Worm (Caenorhabditis elegans): ENCODE results near the gene arp-6.

arp-6 gene

DNA sequence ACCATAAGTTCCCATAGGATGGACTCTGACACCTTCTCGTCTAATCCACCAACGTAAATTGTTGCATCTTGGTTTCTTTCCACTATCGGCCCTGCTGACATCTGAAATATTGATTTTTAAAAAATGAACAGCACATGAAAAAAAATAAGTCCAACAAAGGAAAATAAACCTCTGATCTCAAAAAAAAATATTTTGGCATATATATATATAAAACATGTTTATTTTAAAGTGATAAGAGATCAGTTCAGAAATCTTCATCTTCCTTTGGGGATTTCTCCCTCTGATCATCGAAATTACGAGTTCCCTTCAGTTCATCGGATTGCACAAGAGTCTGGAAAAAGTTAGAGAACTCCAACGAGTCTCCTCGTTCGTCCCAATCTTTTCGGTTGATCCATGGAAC is 1.5 kb downstream of the arp-6 start, which contains the start of gene sap-49:
Gene sap-49 (minus strand): TSS at position 101 of the 400 bp plus-strand sequence.
- TF ChIP-seq F23B12.7 (tag; optimal IDR thresholded peaks at IDR 0.05; ENCODE audit: insufficient read depth) (no peak), madf-6 (GFP tag; IDR thresholded peaks at IDR 0.05) (no peak), ztf-6 (GFP tag; IDR thresholded peaks at IDR 0.05) (no peak), repo-1 (tag; optimal IDR thresholded peaks at IDR 0.05) (no peak), K11D2.4 (GFP tag; IDR thresholded peaks at IDR 0.05) (no peak), lsy-27 (tag; optimal IDR thresholded peaks at IDR 0.05; ENCODE audit: borderline replicate concordance, insufficient read depth) (no peak), rec-8 (tag; optimal IDR thresholded peaks at IDR 0.05) (no peak), Y67H2A.10 (GFP tag; conservative IDR thresholded peaks at IDR 0.05) (no peak), hmg-20 (GFP tag; IDR thresholded peaks at IDR 0.05) (no peak), ceh-91 (GFP tag; IDR thresholded peaks at IDR 0.05) (no peak), atf-7 (tag; optimal IDR thresholded peaks at IDR 0.05) (no peak), mcd-1 (GFP tag; IDR thresholded peaks at IDR 0.05) (no peak), F33H1.4 (GFP tag; IDR thresholded peaks at IDR 0.05) (no peak), C06A6.2 (GFP tag; conservative IDR thresholded peaks at IDR 0.05) (no peak), bed-1 (GFP tag; IDR thresholded peaks at IDR 0.05) (no peak), let-526 (GFP tag; IDR thresholded peaks at IDR 0.05) (no peak), attf-5 (GFP tag; optimal IDR thresholded peaks at IDR 0.05) (no peak), unc-62 (GFP tag; optimal IDR thresholded peaks at IDR 0.05) (no peak)

DNA sequence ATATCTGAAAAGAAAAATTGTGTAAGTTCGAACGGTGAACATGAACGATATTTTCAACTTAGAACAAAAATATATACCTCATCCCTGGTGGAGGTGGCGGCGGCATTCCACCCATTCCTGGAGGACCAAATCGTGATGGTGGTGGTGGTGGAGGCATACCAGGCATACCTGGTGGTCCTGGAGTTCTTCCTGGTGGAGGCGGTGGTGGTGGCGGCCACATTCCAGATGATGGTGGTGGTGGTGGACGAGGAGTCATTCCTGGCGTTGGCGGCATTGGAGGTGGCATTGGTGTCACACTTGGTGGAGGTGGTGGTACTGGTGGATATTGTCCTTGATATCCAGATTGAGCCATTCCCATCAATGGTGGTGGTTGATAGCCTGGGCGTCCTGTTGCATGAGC is 2.5 kb downstream of the arp-6 start:
- TF ChIP-seq lsl-1 (GFP tag; optimal IDR thresholded peaks at IDR 0.05) (no peak), zim-3 (tag; optimal IDR thresholded peaks at IDR 0.05) (peak; percentile 7), B0336.3 (GFP tag; IDR thresholded peaks at IDR 0.05) (no peak), B0035.1 (tag; optimal IDR thresholded peaks at IDR 0.05) (no peak), hsf-1 (GFP tag; IDR thresholded peaks at IDR 0.05) (no peak), lin-26 (GFP tag; IDR thresholded peaks at IDR 0.05) (no peak), mes-4 (tag; optimal IDR thresholded peaks at IDR 0.05) (no peak), egrh-3 (GFP tag; IDR thresholded peaks at IDR 0.05) (peak; percentile 7; the same call in 1 of the 2 replicates), madf-8 (GFP tag; conservative IDR thresholded peaks at IDR 0.05) (no peak), dpff-1 (tag; optimal IDR thresholded peaks at IDR 0.05) (no peak), zfh-2 (GFP tag; conservative IDR thresholded peaks at IDR 0.05) (peak; percentile 74)

DNA sequence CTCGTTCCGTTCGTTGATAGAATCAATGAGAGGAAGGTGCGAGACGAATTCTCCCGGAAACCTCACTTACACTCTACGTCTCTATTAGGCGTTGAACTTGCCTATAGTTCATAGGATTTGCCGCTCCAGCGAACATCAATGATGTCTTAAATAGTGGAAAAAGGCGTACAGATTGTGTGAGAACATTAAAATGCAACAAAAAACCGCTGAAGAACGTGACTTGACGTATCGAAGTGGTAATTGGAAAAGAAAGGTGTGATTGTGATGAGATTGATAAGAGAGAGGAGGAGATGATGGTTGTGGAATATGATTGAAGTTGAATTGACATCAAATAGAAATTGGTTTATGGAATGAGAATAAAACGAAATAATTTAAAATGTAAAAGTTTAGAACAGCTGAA is 3.1 kb downstream of the arp-6 start:
- TF ChIP-seq attf-5 (GFP tag; optimal IDR thresholded peaks at IDR 0.05) (peak; percentile 49), ztf-3 (GFP tag; optimal IDR thresholded peaks at IDR 0.05) (no peak), lag-1 (GFP tag; IDR thresholded peaks at IDR 0.05) (no peak), sea-2 (GFP tag; IDR thresholded peaks at IDR 0.05) (no peak), nhr-120 (GFP tag; IDR thresholded peaks at IDR 0.05) (no peak), B0336.3 (GFP tag; IDR thresholded peaks at IDR 0.05) (0 out of 2 replicates have a peak, but pooled peaks have one; percentile 48), tbx-9 (tag; optimal IDR thresholded peaks at IDR 0.05; ENCODE audit: borderline replicate concordance) (no peak), ztf-28 (GFP tag; IDR thresholded peaks at IDR 0.05) (no peak), bed-1 (GFP tag; IDR thresholded peaks at IDR 0.05) (no peak), lir-1 (GFP tag; conservative IDR thresholded peaks at IDR 0.05) (no peak), akir-1 (GFP tag; optimal IDR thresholded peaks at IDR 0.05) (no peak), tbp1 (GFP tag; optimal IDR thresholded peaks at IDR 0.05) (peak; percentile 18), lin-26 (GFP tag; IDR thresholded peaks at IDR 0.05) (no peak), lsl-1 (GFP tag; optimal IDR thresholded peaks at IDR 0.05) (no peak), lin-40 (tag; optimal IDR thresholded peaks at IDR 0.05) (peak; percentile 12), Y53F4B.3 (GFP tag; IDR thresholded peaks at IDR 0.05) (no peak), atf-7 (tag; optimal IDR thresholded peaks at IDR 0.05) (peak; percentile 30), nhr-80 (tag; optimal IDR thresholded peaks at IDR 0.05) (peak; percentile 82), cebp-1 (GFP tag; IDR thresholded peaks at IDR 0.05) (no peak), cebp-1 (tag; optimal IDR thresholded peaks at IDR 0.05) (peak; percentile 25), lin-54 (GFP tag; optimal IDR thresholded peaks at IDR 0.05) (peak; percentile 18), ets-4 (GFP tag; optimal IDR thresholded peaks at IDR 0.05) (no peak), T26A5.8 (tag; optimal IDR thresholded peaks at IDR 0.05) (no peak), F22D6.2 (tag; optimal IDR thresholded peaks at IDR 0.05) (no peak)
